Fruit fly (Drosophila melanogaster): ENCODE data around the gene CG31266.

Gene CG31266

dm6 chr3R:17125339-17126044, 7.0 kb upstream of the CG31266 start, which contains the start of gene cher:
Gene cher, minus strand, starts transcription at chr3R:17125389.
- TF ChIP-seq Myc (optimal IDR thresholded peaks at IDR 0.05) (peak; percentile 69), Dif (GFP tag; optimal IDR thresholded peaks at IDR 0.05; ENCODE audit: partially characterized antibody) (no peak)

DNA sequence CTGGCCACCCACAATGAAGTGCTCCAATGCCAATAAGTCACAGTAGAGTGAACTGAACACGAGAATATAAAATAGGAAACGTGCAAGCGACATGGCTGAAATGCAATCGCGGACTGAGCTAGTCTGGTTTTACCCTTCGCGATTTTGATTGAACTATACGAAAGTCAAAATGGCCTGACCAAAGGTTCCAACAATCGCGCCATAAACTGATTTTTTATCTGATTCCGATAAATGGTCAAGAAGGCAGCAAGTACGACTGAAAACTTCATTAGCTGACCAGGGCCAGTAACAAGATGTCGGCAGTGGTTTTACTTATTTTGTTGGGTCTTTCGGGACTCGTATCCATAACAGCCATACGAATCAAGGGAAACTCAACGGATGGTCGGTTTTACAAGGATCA, 5.6 kb upstream of the CG31266 start, which contains the start of the genes CG17477 and CG31269:
Gene CG17477 (minus strand): TSS at position 101 of the 400 bp plus-strand sequence.
Gene CG31269 (plus strand): TSS at position 289 of the 400 bp plus-strand sequence.
- TF ChIP-seq OdsH (GFP tag; optimal IDR thresholded peaks at IDR 0.05): no peak

dm6 chr3R:17127912-17128311, 4.5 kb upstream of the CG31266 start, which contains the start of gene CG31265:
Gene CG31265, plus strand, starts transcription at chr3R:17128212.
- TF ChIP-seq ey (GFP tag; optimal IDR thresholded peaks at IDR 0.05) (no peak), Dfd (GFP tag; optimal IDR thresholded peaks at IDR 0.05) (no peak), sage (GFP tag; optimal IDR thresholded peaks at IDR 0.05) (no peak), tai (GFP tag; optimal IDR thresholded peaks at IDR 0.05) (no peak), dl (GFP tag; optimal IDR thresholded peaks at IDR 0.05; ENCODE audit: insufficient read depth in 1 of 2, partially characterized antibody in 2 of 2) (no peak), h (GFP tag; optimal IDR thresholded peaks at IDR 0.05) (no peak), Hr83 (GFP tag; optimal IDR thresholded peaks at IDR 0.05; ENCODE audit: poor library complexity, severe bottlenecking) (no peak), Dif (GFP tag; optimal IDR thresholded peaks at IDR 0.05; ENCODE audit: partially characterized antibody) (no peak), psq (GFP tag; optimal IDR thresholded peaks at IDR 0.05) (no peak), lola (GFP tag; optimal IDR thresholded peaks at IDR 0.05) (no peak), Jra (GFP tag; optimal IDR thresholded peaks at IDR 0.05) (no peak), Hnf4 (GFP tag; optimal IDR thresholded peaks at IDR 0.05) (no peak)

DNA sequence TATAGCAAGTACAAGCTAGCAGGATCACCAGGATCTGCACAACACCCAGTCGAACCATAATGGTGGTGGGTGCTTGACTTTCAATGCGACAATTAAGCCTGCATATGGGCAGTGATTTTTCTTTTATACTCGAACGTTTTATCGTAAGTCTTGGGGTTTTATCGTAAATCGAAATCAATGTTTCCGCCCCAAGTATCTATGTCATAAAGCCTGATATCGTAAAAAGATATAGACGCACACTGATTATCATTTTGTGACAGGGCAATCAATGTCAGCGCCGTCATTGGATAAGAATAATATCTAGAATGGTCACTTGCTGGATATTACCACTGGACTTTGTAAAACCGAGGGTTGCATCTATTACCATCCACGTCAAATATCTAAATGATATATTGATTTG, 2.1 kb upstream of the CG31266 start, which contains the start of gene CG17475:
Gene CG17475 (minus strand): TSS at position 101 of the 400 bp plus-strand sequence.
- TF ChIP-seq GATAd (GFP tag; optimal IDR thresholded peaks at IDR 0.05): no peak
- TF ChIP-seq Mio (GFP tag; optimal IDR thresholded peaks at IDR 0.05): no peak
- TF ChIP-seq jim (GFP tag; optimal IDR thresholded peaks at IDR 0.05): no peak
- no peak for TF ChIP-seq HLH106 (tag; optimal IDR thresholded peaks at IDR 0.05)
- no peak for TF ChIP-seq dsf (GFP tag; optimal IDR thresholded peaks at IDR 0.05; ENCODE audit: borderline replicate concordance)
- TF ChIP-seq dmrt93B (GFP tag; optimal IDR thresholded peaks at IDR 0.05): no peak
- TF ChIP-seq Hr78 (GFP tag; optimal IDR thresholded peaks at IDR 0.05): no peak

dm6 chr3R:17133897-17134296, 1.4 kb downstream of the CG31266 start, which contains the start of gene CG31267:
Gene CG31267, plus strand, starts transcription at chr3R:17134197.
- TF ChIP-seq Jra (GFP tag; optimal IDR thresholded peaks at IDR 0.05): no peak
- no peak for TF ChIP-seq Vsx2 (GFP tag; optimal IDR thresholded peaks at IDR 0.05; ENCODE audit: partially characterized antibody)
- TF ChIP-seq tai (GFP tag; optimal IDR thresholded peaks at IDR 0.05): no peak
- no peak for TF ChIP-seq ey (GFP tag; optimal IDR thresholded peaks at IDR 0.05)
- TF ChIP-seq sage (GFP tag; optimal IDR thresholded peaks at IDR 0.05): no peak
- no peak for TF ChIP-seq dl (GFP tag; optimal IDR thresholded peaks at IDR 0.05; ENCODE audit: insufficient read depth in 1 of 2, partially characterized antibody in 2 of 2)
- no peak for TF ChIP-seq Rel (GFP tag; optimal IDR thresholded peaks at IDR 0.05)
- TF ChIP-seq Rel (tag; optimal IDR thresholded peaks at IDR 0.05): no peak
- TF ChIP-seq sv (GFP tag; optimal IDR thresholded peaks at IDR 0.05): no peak
- TF ChIP-seq br (GFP tag; optimal IDR thresholded peaks at IDR 0.05): no peak
- no peak for TF ChIP-seq Dfd (GFP tag; optimal IDR thresholded peaks at IDR 0.05)
- no peak for TF ChIP-seq h (GFP tag; optimal IDR thresholded peaks at IDR 0.05)
- no peak for TF ChIP-seq Mio (GFP tag; optimal IDR thresholded peaks at IDR 0.05)
- no peak for TF ChIP-seq CrebA (GFP tag; optimal IDR thresholded peaks at IDR 0.05; ENCODE audit: borderline replicate concordance)
- no peak for TF ChIP-seq HLH106 (tag; optimal IDR thresholded peaks at IDR 0.05)
- TF ChIP-seq psq (GFP tag; optimal IDR thresholded peaks at IDR 0.05): no peak
- no peak for TF ChIP-seq lola (GFP tag; optimal IDR thresholded peaks at IDR 0.05)
- TF ChIP-seq OdsH (GFP tag; optimal IDR thresholded peaks at IDR 0.05): no peak

- TF ChIP-seq GATAd (GFP tag; optimal IDR thresholded peaks at IDR 0.05) (no peak), CrebA (GFP tag; optimal IDR thresholded peaks at IDR 0.05; ENCODE audit: borderline replicate concordance) (no peak), Rel (GFP tag; optimal IDR thresholded peaks at IDR 0.05) (no peak), Rel (tag; optimal IDR thresholded peaks at IDR 0.05) (peak; percentile 68), h (GFP tag; optimal IDR thresholded peaks at IDR 0.05) (peak; percentile 49)
Measured at dm6 chr3R:17135747-17136146, 3.3 kb downstream of the CG31266 start, which contains the start of gene CG5246. Gene CG5246, plus strand, starts transcription at chr3R:17136111.

All from whole organism, wandering third instar larva.